Worm (Caenorhabditis elegans) whole organism, mixed stage, embryonic: Measurements from ENCODE around the gene str-102.

ENCODE experiments used
- M03D4.4 ChIP-seq: sonication (generic microtip); optimal IDR thresholded peaks from 2 replicates; lab custom pipeline; 2017; ENCODE audit warnings: mild to moderate bottlenecking, missing genetic modification characterization, missing compliant biosample characterization
- bed-3 ChIP-seq: fragments of 200-800 bp; sonication (Bioruptor generic); optimal IDR thresholded peaks from 3 replicates; lab custom pipeline; 2018; ENCODE audit warnings: mild to moderate bottlenecking, missing genetic modification characterization, moderate library complexity, missing compliant biosample characterization
- blmp-1 ChIP-seq: fragments of 150-350 bp; optimal IDR thresholded peaks from 2 replicates; lab custom pipeline; 2014; ENCODE audit warnings: missing biosample characterization, missing genetic modification characterization
- ceh-39 ChIP-seq: fragments of 150-350 bp; optimal IDR thresholded peaks from 2 replicates; lab custom pipeline; 2014; ENCODE audit warnings: missing biosample characterization, missing genetic modification characterization
- ceh-43 ChIP-seq: fragments of 200-800 bp; sonication (Bioruptor generic); optimal IDR thresholded peaks from 2 replicates; lab custom pipeline; 2018; ENCODE audit warnings: mild to moderate bottlenecking, missing genetic modification characterization, moderate library complexity, missing compliant biosample characterization
- ces-1 ChIP-seq: fragments of 150-350 bp; optimal IDR thresholded peaks from 2 replicates; lab custom pipeline; 2014; ENCODE audit warnings: missing biosample characterization, missing genetic modification reagents, missing genetic modification characterization
- cnd-1 ChIP-seq: fragments of 200-800 bp; sonication (Bioruptor generic); optimal IDR thresholded peaks from 2 replicates; lab custom pipeline; 2018; ENCODE audit warnings: mild to moderate bottlenecking, missing genetic modification characterization, missing compliant biosample characterization
- drap-1 ChIP-seq: fragments of 200-800 bp; sonication (Bioruptor generic); optimal IDR thresholded peaks from 3 replicates; lab custom pipeline; 2018; ENCODE audit warnings: mild to moderate bottlenecking, missing genetic modification characterization, missing compliant biosample characterization
- elt-3 ChIP-seq: fragments of 150-350 bp; optimal IDR thresholded peaks from 2 replicates; lab custom pipeline; 2014; ENCODE audit warnings: missing biosample characterization, missing genetic modification characterization
- ham-2 ChIP-seq: fragments of 200-800 bp; sonication (Bioruptor generic); optimal IDR thresholded peaks from 2 replicates; lab custom pipeline; 2018; ENCODE audit warnings: mild to moderate bottlenecking, missing genetic modification characterization, missing compliant biosample characterization
- hlh-1 ChIP-seq: fragments of 150-350 bp; optimal IDR thresholded peaks from 2 replicates; lab custom pipeline; 2014; ENCODE audit warnings: missing biosample characterization, missing genetic modification reagents, missing genetic modification characterization
- lin-32 ChIP-seq: fragments of 200-800 bp; sonication (Bioruptor generic); optimal IDR thresholded peaks from 2 replicates; lab custom pipeline; 2018; ENCODE audit warnings: mild to moderate bottlenecking, missing genetic modification characterization, missing compliant biosample characterization
- lsy-2 ChIP-seq: fragments of 150-350 bp; optimal IDR thresholded peaks from 2 replicates; lab custom pipeline; 2014; ENCODE audit warnings: missing biosample characterization, missing genetic modification characterization
- mab-5 ChIP-seq: fragments of 150-350 bp; optimal IDR thresholded peaks from 2 replicates; lab custom pipeline; 2014; ENCODE audit warnings: missing biosample characterization, missing genetic modification characterization
- mep-1 ChIP-seq: fragments of 150-350 bp; optimal IDR thresholded peaks from 2 replicates; lab custom pipeline; 2017; ENCODE audit warnings: missing biosample characterization, missing genetic modification reagents, missing genetic modification characterization, inconsistent platforms
- mls-2 ChIP-seq: sonication (generic microtip); optimal IDR thresholded peaks from 2 replicates; lab custom pipeline; 2016; ENCODE audit warnings: mild to moderate bottlenecking, missing genetic modification characterization, moderate library complexity, missing compliant biosample characterization
- nhr-12 ChIP-seq: fragments of 150-350 bp; optimal IDR thresholded peaks from 2 replicates; lab custom pipeline; 2014; ENCODE audit warnings: missing biosample characterization, missing genetic modification characterization
- nhr-2 ChIP-seq: fragments of 150-350 bp; optimal IDR thresholded peaks from 2 replicates; lab custom pipeline; 2014; ENCODE audit warnings: missing biosample characterization, missing genetic modification characterization
- nhr-237 ChIP-seq: fragments of 150-350 bp; optimal IDR thresholded peaks from 2 replicates; lab custom pipeline; 2014; ENCODE audit warnings: missing biosample characterization, missing genetic modification characterization
- nhr-28 ChIP-seq: fragments of 150-350 bp; optimal IDR thresholded peaks from 2 replicates; lab custom pipeline; 2014; ENCODE audit warnings: missing biosample characterization, missing genetic modification characterization
- nhr-76 ChIP-seq: sonication (generic microtip); optimal IDR thresholded peaks from 2 replicates; lab custom pipeline; 2017; ENCODE audit warnings: missing biosample characterization, missing genetic modification characterization
- pha-4 ChIP-seq: fragments of 150-350 bp; optimal IDR thresholded peaks from 2 replicates; lab custom pipeline; 2018; ENCODE audit warnings: missing biosample characterization, missing genetic modification reagents, missing genetic modification characterization
- sem-2 ChIP-seq: fragments of 200-800 bp; sonication (Bioruptor generic); optimal IDR thresholded peaks from 2 replicates; lab custom pipeline; 2018; ENCODE audit warnings: mild to moderate bottlenecking, missing genetic modification characterization, missing compliant biosample characterization
- snpc-4 ChIP-seq: fragments of 150-350 bp; optimal IDR thresholded peaks from 2 replicates; lab custom pipeline; 2014; ENCODE audit warnings: missing biosample characterization, missing genetic modification characterization
- sptf-1 ChIP-seq: sonication (generic microtip); optimal IDR thresholded peaks from 2 replicates; lab custom pipeline; 2017; ENCODE audit warnings: mild to moderate bottlenecking, missing genetic modification characterization, moderate library complexity, missing compliant biosample characterization
- tbx-8 ChIP-seq: fragments of 200-800 bp; sonication (Bioruptor generic); optimal IDR thresholded peaks from 2 replicates; lab custom pipeline; 2018; ENCODE audit warnings: mild to moderate bottlenecking, missing genetic modification characterization, moderate library complexity, missing compliant biosample characterization
- unc-120 ChIP-seq: sonication (generic microtip); optimal IDR thresholded peaks from 2 replicates; lab custom pipeline; 2017; ENCODE audit warnings: missing genetic modification characterization, missing compliant biosample characterization; ENCODE audit not compliant: poor library complexity, severe bottlenecking
- unc-39 ChIP-seq: fragments of 150-350 bp; optimal IDR thresholded peaks from 2 replicates; lab custom pipeline; 2014; ENCODE audit warnings: missing biosample characterization, missing genetic modification characterization
- unc-62 ChIP-seq: fragments of 150-350 bp; optimal IDR thresholded peaks from 2 replicates; lab custom pipeline; 2014; ENCODE audit warnings: missing biosample characterization, missing genetic modification reagents, missing genetic modification characterization
- zip-8 ChIP-seq: fragments of 150-350 bp; optimal IDR thresholded peaks from 2 replicates; lab custom pipeline; 2014; ENCODE audit warnings: missing biosample characterization, missing genetic modification characterization
- ztf-11 ChIP-seq: fragments of 150-350 bp; optimal IDR thresholded peaks from 2 replicates; lab custom pipeline; 2014; ENCODE audit warnings: missing biosample characterization, missing genetic modification characterization

str-102 gene

DNA sequence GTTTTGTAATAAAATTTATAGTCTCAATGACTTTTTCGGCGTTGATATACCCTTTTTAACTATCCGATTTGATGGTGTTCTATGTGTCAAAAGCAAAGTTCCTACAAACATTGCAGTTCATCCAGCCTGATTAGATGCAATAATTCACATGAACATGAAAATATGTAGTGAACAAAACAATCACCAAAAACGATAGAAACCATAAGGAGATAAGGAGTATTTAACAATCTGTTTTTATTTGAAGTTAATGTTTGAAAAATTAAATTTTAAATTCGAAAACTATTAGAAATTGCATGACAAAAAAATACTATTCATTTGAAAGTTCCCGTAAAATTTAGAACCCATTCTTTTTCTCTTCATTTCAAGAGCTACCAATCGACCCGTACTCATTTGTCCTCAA is 42.1 kb downstream of the str-102 start, which contains the start of gene fbxa-209:
TSS of gene fbxa-209 (minus strand) at position 101 of the 400 bp plus-strand sequence.
- TF ChIP-seq pha-4 (no peak), nhr-2 (tag; lab: Kevin White, UChicago) (no peak), lsy-2 (tag; lab: Kevin White, UChicago) (no peak), nhr-28 (tag; lab: Kevin White, UChicago) (no peak), M03D4.4 (tag; lab: Kevin White, UChicago) (no peak), drap-1 (GFP tag; lab: Kevin White, UChicago) (no peak), cnd-1 (tag; lab: Kevin White, UChicago) (no peak), mab-5 (no peak), ceh-39 (no peak), sptf-1 (tag; lab: Kevin White, UChicago) (no peak), ces-1 (GFP tag; lab: Kevin White, UChicago) (no peak), tbx-8 (no peak), sem-2 (GFP tag; lab: Kevin White, UChicago) (no peak), hlh-1 (no peak), unc-62 (GFP tag; lab: Kevin White, UChicago) (no peak), lin-32 (no peak), zip-8 (tag; lab: Kevin White, UChicago) (no peak), unc-39 (tag; lab: Kevin White, UChicago) (no peak), mls-2 (tag; lab: Kevin White, UChicago) (no peak), mep-1 (tag; lab: Kevin White, UChicago) (no peak)

DNA sequence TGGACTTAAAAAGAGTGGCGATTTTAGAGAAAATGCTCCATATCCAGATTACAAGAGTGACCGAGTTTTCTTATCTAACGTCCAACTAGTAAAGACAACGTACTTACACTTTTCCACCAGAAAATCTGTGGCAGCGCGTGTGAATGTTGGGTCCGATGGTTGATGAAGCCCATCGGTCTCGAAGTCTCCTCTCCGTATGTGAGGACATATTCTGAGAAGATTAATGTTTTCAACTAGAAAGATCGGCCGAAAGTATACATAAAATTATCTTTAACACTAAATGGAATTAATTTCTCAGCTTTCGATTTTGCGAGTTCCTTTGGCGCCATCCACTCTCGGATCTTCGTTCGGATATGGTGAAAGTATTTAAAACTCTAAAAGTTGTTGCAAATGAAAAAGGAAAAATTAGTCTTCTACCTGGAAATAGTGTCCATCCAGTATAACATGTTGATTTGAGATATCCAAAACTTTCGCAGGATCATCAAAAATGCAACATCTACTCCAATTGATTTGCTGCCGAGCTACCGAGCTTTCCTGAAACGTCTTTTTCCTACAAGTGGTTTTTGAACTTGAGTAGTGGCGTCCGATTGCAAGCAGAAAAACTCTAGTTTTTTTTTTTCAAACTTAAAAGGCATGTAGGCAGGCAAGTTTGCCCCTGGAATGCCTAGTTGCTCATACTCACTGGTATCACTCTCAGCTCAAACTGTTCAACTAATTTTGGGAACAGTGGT is 46.7 kb downstream of the str-102 start:
- TF ChIP-seq zip-8 (tag; lab: Kevin White, UChicago) (no peak), nhr-76 (tag; lab: Kevin White, UChicago) (no peak), bed-3 (GFP tag; lab: Kevin White, UChicago) (no peak), tbx-8 (no peak), snpc-4 (tag; lab: Kevin White, UChicago) (no peak), ztf-11 (tag; lab: Kevin White, UChicago) (no peak), lin-32 (no peak), unc-120 (tag; lab: Kevin White, UChicago) (no peak), mab-5 (no peak), drap-1 (GFP tag; lab: Kevin White, UChicago) (no peak), unc-39 (tag; lab: Kevin White, UChicago) (no peak), sem-2 (GFP tag; lab: Kevin White, UChicago) (no peak), ceh-39 (no peak), ham-2 (GFP tag; lab: Kevin White, UChicago) (no peak), sptf-1 (tag; lab: Kevin White, UChicago) (no peak), mls-2 (tag; lab: Kevin White, UChicago) (no peak), ceh-43 (GFP tag; lab: Kevin White, UChicago) (no peak), ces-1 (GFP tag; lab: Kevin White, UChicago) (no peak)

DNA sequence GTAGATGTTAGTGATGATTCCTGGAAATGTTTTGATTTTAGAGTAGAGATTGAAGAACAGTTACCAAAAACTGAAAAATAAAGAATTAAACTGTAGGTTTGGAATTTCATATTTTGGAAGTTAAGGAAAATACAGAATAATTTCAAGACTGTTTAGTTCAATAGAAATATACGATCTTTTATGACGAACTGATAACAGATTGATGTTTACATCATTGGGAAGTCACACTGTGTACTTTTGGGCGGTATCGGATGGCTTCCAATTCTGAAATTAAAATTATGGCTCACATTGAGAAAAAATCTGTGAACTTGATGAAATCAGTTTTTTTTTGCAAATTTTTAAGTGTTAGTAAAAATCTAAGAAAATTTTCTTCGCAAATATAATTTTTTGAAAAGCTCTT is 47.6 kb downstream of the str-102 start, which contains the start of gene T26H5.8:
TSS of gene T26H5.8 (minus strand) at position 270 of the 400 bp plus-strand sequence.
- TF ChIP-seq blmp-1 (no peak), ztf-11 (tag; lab: Kevin White, UChicago) (no peak), unc-39 (tag; lab: Kevin White, UChicago) (no peak), nhr-2 (tag; lab: Kevin White, UChicago) (no peak), mep-1 (tag; lab: Kevin White, UChicago) (no peak), bed-3 (GFP tag; lab: Kevin White, UChicago) (no peak), sptf-1 (tag; lab: Kevin White, UChicago) (no peak), lin-32 (no peak), mab-5 (no peak), elt-3 (tag; lab: Kevin White, UChicago) (no peak), hlh-1 (no peak), nhr-237 (no peak), lsy-2 (tag; lab: Kevin White, UChicago) (no peak)

DNA sequence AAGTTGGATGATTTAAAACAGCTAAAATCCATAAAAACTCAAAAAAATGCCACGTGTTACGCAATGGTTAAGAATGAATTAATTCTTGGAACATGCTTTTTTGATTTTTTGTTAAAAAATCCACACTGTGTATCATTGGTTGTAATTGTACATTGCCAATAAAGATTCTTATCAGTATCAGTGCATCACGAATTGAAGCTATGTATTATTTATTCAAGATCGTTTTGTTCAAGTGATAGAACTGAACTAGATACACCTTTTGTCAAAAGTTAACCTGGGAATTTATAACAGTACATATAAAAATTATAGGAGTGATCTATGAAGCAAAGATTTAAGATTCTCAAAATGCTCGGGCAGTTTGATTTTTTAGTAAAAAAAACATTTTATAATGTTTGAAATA is 49.8 kb downstream of the str-102 start:
- TF ChIP-seq cnd-1 (tag; lab: Kevin White, UChicago) = no peak
- no peak for TF ChIP-seq pha-4
- TF ChIP-seq unc-120 (tag; lab: Kevin White, UChicago) = no peak
- no peak for TF ChIP-seq ceh-39
- TF ChIP-seq nhr-12 (tag; lab: Kevin White, UChicago) = no peak
- no peak for TF ChIP-seq nhr-2 (tag; lab: Kevin White, UChicago)
- no peak for TF ChIP-seq unc-62 (GFP tag; lab: Kevin White, UChicago)
- TF ChIP-seq mep-1 (tag; lab: Kevin White, UChicago) = no peak
- TF ChIP-seq lin-32 = no peak
- no peak for TF ChIP-seq zip-8 (tag; lab: Kevin White, UChicago)
- TF ChIP-seq snpc-4 (tag; lab: Kevin White, UChicago) = no peak
